Fruit fly (Drosophila melanogaster): ENCODE results near the gene CG34426.
A peak's percentile ranks its signal among the peaks of the same experiment; 100 is the strongest.

Gene CG34426

DNA sequence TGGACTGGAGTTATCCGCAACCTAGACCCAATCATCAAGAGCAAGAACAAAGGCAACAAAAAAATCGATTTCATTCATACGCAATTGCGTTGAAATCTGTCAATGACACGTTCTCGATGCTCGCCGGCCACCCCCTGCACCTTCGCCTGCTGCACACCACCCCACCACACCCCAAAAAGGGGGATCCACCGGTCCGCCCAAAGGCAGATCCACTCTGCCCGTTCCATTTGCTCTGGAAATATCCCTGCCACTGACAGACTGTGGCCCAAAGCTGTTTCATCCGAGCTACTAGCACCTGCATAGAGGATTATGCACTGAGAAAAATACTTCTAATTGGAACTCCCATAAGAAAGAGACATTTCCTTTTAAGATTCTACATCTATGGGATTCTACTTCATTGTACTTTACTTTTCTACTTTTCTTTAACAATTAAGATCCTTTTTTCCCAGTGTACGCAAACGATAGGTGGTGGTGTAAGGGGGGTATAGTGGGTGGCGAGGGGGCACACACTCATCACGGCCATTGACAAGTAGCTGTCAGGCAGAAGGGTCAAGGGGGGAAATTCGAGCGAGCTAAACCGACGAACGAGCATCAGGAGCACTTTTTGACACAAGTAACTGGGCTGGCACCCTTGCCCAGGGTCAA lies 21.6 kb downstream of the CG34426 start:
- TF ChIP-seq CG17801 (GFP tag; optimal IDR thresholded peaks at IDR 0.05; ENCODE audit: partially characterized antibody): no peak

DNA sequence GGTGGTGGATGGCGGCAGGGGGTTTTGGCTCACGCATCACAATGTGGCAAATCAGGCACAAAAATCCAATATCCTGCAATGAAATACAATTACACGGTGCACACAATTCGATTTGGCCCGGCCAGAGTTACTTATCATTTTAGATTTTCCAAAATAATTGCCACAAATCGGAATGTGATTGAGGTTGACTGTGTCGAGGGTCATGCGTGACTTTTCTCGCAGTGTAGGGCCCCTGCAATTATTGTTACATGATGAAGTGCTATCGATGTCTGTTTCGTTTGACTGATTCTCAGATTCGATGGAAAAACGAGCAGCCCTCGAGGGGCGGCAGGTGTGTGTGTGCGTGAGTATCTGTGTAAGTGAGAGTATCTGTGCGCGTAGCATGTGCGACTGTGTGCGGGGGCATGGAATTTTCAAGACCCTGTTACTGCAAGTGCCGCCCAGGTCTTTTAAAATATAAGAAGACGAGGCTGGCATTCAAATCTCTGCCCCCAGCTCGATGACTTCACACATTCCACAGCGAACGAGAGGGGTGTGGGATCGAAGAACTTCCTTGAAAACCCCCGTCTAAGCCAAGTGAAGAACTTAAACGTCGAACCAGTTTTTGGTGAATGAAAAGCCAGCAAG lies 22.3 kb downstream of the CG34426 start:
- no peak for TF ChIP-seq CG17801 (GFP tag; optimal IDR thresholded peaks at IDR 0.05; ENCODE audit: partially characterized antibody)

DNA sequence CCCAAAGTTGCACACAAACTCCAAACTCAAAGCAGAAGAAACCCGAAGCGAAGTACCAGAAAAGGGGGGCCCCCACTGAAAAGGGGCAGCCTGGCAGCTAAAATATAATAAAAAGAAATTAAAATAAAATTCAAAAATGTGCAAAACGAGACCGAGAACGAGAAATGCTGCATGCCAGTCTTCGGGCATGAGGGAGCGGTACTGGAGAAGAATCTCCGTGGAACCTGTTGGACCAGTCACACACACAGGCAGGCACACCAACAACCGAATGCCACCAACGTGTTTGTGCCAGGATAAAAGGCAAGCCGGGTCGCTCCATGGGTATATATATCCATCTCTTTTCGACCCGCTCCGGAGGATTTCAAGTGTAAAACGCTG lies 22.8 kb downstream of the CG34426 start:
- TF ChIP-seq CG17801 (GFP tag; optimal IDR thresholded peaks at IDR 0.05; ENCODE audit: partially characterized antibody): no peak

DNA sequence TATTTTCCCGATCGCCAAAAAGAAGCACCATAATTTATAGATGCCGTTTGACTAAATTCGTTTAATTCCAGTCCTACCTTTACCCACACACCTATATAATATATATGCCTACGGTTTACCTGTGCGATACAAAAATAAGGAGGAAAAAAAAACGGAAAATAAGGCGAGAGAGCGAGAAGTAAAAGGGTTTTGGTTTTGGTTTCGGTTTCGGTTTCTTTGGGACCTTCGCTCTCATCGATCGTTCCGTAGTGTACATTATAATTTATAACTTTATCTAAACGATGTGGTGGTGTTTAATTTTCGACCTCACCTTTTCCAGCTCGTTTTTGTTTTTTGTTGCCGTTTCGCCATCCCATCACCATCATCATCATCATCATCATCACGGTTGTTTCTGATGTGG lies 23.3 kb downstream of the CG34426 start:
- TF ChIP-seq CG17801 (GFP tag; optimal IDR thresholded peaks at IDR 0.05; ENCODE audit: partially characterized antibody): no peak

DNA sequence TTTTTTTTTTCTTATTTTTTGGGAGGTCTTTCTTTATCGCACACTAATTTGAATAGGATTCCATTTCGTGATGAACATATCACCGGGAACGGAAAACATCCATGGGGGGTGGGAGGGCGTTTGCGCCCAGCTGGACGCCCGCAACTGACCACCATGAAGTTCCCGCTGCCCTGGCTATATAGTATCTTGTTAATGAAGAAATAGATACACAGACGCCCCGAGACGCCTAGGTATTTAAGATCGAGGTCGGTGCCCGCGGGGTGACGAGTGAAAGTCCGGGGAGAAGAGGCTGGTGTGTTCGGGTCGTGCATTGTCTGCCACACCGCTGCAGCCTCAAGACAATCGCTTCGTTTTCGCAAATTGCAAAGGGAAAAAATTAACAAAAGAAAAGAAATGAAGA lies 23.8 kb downstream of the CG34426 start:
- TF ChIP-seq CG17801 (GFP tag; optimal IDR thresholded peaks at IDR 0.05; ENCODE audit: partially characterized antibody): no peak

DNA sequence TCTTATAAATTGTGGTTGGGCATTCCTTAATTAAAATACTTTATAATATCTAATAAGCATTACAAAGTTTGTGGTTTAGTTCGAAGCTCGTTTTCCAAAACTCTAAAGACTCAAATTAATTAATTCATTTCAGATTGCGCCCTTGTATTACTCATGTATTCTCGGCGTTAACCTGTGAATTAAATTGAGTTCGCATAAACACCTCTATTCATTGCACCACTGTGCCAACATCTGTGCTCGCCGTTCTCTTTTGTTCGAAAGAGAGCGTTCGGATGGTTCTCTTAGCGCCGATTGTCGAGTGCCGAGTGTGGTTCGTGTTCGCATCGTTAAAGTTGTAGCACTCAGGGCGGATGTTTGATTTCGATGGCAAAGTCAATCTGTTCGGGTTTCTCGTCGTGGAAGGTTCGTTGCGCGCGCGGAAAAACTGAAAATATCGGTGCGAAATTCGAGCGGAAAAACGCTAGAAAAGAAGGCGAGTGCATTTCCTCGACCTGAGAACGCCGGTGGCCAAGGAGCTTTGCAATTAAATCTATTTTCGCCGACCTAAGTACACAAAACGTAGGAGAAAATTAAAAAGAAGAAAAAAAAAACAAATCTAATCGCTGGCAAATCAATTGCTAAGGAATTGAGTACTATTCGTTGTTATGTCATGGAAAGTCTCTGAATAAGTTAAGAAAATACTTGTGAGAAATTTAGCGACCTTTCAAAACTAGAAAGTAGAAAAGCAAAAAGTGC lies 25.0 kb downstream of the CG34426 start, which contains the start of gene dally:
dally (plus strand) TSS at position 373 of the 735 bp plus-strand sequence.
- peak; percentile 37 for TF ChIP-seq CG17801 (GFP tag; optimal IDR thresholded peaks at IDR 0.05; ENCODE audit: partially characterized antibody)

DNA sequence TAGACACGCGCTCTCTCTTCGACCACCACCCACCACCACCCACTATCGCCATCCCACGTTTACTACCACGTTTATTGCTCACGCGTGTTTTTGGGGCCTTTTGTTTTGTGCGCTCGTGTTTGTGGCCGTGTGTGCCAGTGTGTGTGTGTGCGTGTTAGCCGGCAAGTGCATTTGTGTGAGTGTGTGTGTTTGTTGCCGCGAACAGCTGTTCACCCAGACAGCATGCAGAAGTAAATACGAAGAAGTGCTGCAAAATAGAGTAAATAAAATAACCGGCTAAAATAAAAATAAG lies 25.6 kb downstream of the CG34426 start:
- TF ChIP-seq CG17801 (GFP tag; optimal IDR thresholded peaks at IDR 0.05; ENCODE audit: partially characterized antibody): no peak

DNA sequence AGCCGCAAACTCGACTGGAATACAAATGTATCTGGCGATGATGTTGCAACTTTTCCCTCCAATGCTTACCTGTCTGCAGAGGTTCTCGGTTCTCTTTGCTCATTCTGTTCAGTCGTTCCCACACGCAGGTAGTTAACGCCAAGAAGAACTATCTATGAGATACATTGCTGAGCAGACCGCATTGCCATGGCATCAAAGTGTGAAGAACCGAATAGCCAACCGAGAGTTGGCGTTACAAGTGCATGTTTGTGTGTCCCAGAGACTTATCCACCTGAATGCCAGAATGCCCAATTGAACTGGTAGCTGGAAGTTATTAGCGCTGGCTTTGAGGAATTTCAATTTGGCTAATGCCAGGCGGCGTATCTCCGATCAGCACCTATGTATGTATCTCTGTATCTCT lies 27.3 kb downstream of the CG34426 start:
- no peak for TF ChIP-seq CG17801 (GFP tag; optimal IDR thresholded peaks at IDR 0.05; ENCODE audit: partially characterized antibody)

DNA sequence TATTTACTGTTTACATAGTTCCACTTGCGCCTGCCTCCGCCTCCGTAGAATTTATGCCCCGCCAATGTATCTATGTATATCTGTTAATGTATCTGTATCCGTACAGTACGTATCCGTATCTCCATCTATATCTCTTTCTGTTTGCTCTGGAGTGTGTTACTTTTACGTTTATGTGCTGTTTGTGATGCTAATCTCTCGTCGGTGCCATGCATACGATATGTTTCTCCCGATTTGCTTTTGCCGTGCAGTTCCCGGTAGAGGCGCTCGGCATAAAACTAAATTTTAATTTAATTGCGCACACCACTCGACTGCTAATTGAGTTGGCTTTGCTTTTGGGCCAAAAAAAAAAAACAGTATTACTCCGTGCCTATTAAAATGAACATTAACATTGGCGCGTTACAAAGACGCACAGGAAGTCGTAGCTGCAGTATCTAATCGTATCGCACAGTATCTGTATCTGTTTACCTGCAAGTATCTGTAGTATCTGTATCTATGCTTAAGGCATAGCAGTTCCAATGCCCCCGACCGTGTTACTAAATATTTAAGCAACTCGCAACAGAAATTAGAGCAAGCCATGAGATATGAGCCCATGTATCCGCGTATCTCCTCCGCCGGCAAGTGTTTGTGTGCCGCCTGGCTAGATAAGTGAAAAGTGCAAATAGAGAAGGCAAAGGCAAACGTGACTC lies 27.9 kb downstream of the CG34426 start:
- no peak for TF ChIP-seq CG17801 (GFP tag; optimal IDR thresholded peaks at IDR 0.05; ENCODE audit: partially characterized antibody)

DNA sequence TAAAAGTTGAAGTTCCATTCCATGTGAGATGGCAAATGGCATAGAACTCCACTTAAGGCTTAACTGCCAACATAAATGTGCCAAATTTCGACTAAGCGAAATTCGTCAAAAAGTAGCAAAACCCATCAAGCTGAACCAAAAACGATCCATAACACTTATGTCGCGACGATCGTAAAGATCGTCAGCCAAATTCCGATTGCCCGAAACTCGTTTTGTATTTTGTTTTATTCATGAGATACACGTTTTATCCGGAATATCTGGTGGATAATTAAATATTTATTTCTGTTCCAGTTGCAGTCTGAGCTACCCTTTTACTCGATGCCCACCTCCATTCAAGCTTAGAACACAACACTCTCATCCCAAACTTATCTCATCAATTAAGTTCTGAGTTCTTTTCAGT lies 28.7 kb downstream of the CG34426 start:
- no peak for TF ChIP-seq CG17801 (GFP tag; optimal IDR thresholded peaks at IDR 0.05; ENCODE audit: partially characterized antibody)

DNA sequence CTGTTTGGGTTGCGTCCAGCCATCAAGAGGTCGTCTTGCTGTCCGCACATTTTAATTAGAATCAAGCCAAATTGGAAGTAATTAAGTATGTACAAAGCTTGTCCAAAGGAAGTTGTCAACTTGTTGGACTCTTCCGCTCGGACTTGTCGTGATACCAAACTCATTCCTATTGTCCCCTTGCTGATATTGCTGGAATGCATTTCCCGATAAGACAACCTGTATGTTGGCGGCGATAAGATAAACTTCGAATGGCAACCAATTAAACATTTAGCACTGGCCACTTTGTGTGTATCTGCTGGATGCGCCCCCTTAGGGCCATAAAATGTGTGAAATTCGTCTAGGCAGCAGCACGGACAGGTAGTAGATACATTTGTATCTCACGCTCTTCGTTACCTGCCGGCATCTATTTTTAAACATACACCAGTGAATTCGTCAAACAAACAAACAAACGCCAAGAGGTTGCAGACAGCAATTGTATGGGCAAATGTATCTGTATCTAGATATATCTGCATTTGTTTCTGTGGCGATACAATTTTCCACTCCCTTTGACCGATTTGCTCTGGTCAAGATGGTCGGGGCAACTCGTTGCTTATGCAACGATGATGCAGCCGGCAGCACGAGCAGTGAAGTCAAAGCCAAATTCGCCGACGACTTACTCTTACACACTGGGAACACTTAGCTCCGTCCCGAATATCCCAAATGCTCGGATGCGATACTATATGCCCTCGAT lies 30.6 kb downstream of the CG34426 start:
- no peak for TF ChIP-seq CG17801 (GFP tag; optimal IDR thresholded peaks at IDR 0.05; ENCODE audit: partially characterized antibody)

DNA sequence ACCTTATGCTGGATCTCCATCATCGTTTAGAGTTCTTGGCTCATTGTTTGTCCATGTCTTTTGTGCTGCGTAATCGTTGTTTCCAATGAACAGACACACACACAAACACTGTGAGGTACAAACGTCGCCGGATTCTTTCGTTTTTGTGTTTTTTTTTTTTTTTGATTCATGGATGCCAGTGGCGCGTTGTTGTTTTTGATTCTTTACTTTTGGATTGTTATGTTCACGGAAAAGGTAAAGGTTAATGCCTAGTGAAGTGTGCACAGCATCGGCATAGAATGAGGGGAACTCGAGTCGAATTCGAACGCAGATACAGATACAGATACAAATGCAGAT lies 31.2 kb downstream of the CG34426 start:
- no peak for TF ChIP-seq CG17801 (GFP tag; optimal IDR thresholded peaks at IDR 0.05; ENCODE audit: partially characterized antibody)

DNA sequence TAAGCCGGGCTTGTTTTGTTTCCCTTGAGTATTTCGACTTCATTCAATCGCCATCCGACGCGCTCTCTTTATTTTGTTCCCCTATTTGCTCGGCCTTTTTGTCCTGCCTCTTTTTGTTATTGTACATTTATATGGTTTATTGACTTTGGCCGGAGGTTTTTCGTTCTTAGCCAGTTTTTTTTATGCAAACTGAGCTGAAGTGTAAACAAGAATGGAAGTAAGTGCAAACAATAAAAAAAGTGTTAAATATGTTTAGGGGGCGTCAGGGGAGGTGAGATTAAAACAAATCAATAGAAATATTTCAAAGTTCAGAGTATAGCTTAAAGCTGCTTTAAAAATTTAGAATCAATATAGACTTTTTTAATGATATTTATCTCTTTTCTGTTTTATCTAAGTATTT lies 32.2 kb downstream of the CG34426 start:
- no peak for TF ChIP-seq CG17801 (GFP tag; optimal IDR thresholded peaks at IDR 0.05; ENCODE audit: partially characterized antibody)

DNA sequence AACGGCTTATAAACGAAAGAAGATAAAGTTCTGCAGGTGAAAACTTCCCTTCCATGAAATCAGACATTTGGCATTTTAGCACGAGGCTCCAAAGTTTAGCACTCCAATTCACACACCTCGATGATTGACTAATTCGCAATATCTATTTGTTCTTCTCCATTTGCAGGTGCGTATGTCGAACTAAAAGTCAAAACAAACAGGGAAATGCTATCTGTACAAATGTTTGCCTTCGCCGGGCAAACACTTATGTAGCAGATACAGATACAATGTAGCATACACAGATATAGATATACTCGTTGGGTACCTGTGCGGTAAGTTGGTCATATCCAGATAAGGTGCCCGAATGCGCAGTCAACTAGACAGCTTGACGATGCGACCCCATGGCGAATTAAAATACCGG lies 32.6 kb downstream of the CG34426 start:
- TF ChIP-seq CG17801 (GFP tag; optimal IDR thresholded peaks at IDR 0.05; ENCODE audit: partially characterized antibody): no peak

DNA sequence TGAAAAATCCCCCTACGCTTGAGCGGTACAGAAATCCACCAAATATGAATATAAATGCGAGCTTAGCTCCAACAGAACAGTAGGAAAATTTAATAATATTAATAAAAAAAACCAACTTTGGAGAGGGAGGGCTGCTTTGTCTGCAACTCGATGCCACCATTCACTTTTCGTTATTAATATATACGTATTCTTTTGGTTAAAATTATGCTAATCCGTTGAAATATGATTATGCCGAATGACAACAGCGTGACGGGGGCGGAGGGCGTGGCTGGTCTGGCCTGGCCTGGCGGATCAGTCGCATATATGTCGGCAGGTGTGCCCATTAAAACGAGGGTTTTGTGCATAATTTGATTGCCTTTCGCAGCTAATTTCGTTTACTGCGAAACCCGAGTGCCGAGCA lies 33.2 kb downstream of the CG34426 start:
- no peak for TF ChIP-seq CG17801 (GFP tag; optimal IDR thresholded peaks at IDR 0.05; ENCODE audit: partially characterized antibody)

Data from ovary, adult (tissue).